Worm (Caenorhabditis elegans): Measurements from ENCODE around the gene sto-5.

The sto-5 gene

ce11 chrX:16813606-16814330 is 11.5 kb downstream of the sto-5 start, which contains the start of gene cas-1 (continued):
- TF ChIP-seq dmd-8 (GFP tag; IDR thresholded peaks at IDR 0.05): no peak
- TF ChIP-seq mes-2 (tag; optimal IDR thresholded peaks at IDR 0.05; ENCODE audit: poor library complexity, severe bottlenecking): peak; percentile 74
- TF ChIP-seq lin-38 (GFP tag; IDR thresholded peaks at IDR 0.05): peak; percentile 83
- no peak for TF ChIP-seq Y105C5A.15 (GFP tag; IDR thresholded peaks at IDR 0.05)
- TF ChIP-seq fos-1 (tag; optimal IDR thresholded peaks at IDR 0.05): no peak
- TF ChIP-seq unc-62 (GFP tag; optimal IDR thresholded peaks at IDR 0.05 in 1 of 2): no peak
- no peak for TF ChIP-seq unc-62 (tag; optimal IDR thresholded peaks at IDR 0.05)
- no peak for TF ChIP-seq zfp-2 (tag; optimal IDR thresholded peaks at IDR 0.05)
- no peak for TF ChIP-seq ztf-11 (tag; optimal IDR thresholded peaks at IDR 0.05)
- no peak for TF ChIP-seq egl-27 (tag; optimal IDR thresholded peaks at IDR 0.05)

ce11 chrX:16813148-16813547 is 12.1 kb downstream of the sto-5 start:
- no peak for TF ChIP-seq daf-12 (tag; optimal IDR thresholded peaks at IDR 0.05)
- TF ChIP-seq ZK546.5 (tag; optimal IDR thresholded peaks at IDR 0.05): no peak
- no peak for TF ChIP-seq hmg-1.1 (GFP tag; IDR thresholded peaks at IDR 0.05)
- TF ChIP-seq F10B5.3 (tag; optimal IDR thresholded peaks at IDR 0.05): no peak
- TF ChIP-seq daf-16 (GFP tag; optimal IDR thresholded peaks at IDR 0.05): no peak
- TF ChIP-seq daf-16 (tag; optimal IDR thresholded peaks at IDR 0.05): peak; percentile 87
- TF ChIP-seq lin-29 (GFP tag; IDR thresholded peaks at IDR 0.05): no peak
- no peak for TF ChIP-seq D1046.2 (GFP tag; IDR thresholded peaks at IDR 0.05)
- no peak for TF ChIP-seq aly-2 (tag; optimal IDR thresholded peaks at IDR 0.05)
- no peak for TF ChIP-seq nhr-10 (tag; optimal IDR thresholded peaks at IDR 0.05)
- no peak for TF ChIP-seq egl-43 (GFP tag; IDR thresholded peaks at IDR 0.05)
- TF ChIP-seq fos-1 (tag; optimal IDR thresholded peaks at IDR 0.05): no peak
- TF ChIP-seq vab-7 (GFP tag; IDR thresholded peaks at IDR 0.05): no peak
- no peak for TF ChIP-seq nhr-237 (tag; optimal IDR thresholded peaks at IDR 0.05)
- TF ChIP-seq zip-11 (GFP tag; IDR thresholded peaks at IDR 0.05): no peak
- no peak for TF ChIP-seq set-16 (GFP tag; IDR thresholded peaks at IDR 0.05)
- TF ChIP-seq ama-1 (optimal IDR thresholded peaks at IDR 0.05): no peak
- TF ChIP-seq T20F7.1 (GFP tag; optimal IDR thresholded peaks at IDR 0.05): no peak
- TF ChIP-seq saeg-2 (GFP tag; IDR thresholded peaks at IDR 0.05): no peak
- no peak for TF ChIP-seq unc-130 (GFP tag; optimal IDR thresholded peaks at IDR 0.05)
- peak; percentile 89 for TF ChIP-seq nhr-28 (tag; optimal IDR thresholded peaks at IDR 0.05)
- no peak for TF ChIP-seq ceh-32 (tag; optimal IDR thresholded peaks at IDR 0.05; ENCODE audit: poor library complexity)
- no peak for TF ChIP-seq nhr-25 (tag; optimal IDR thresholded peaks at IDR 0.05; ENCODE audit: borderline replicate concordance, insufficient read depth)
- no peak for TF ChIP-seq lin-1 (GFP tag; IDR thresholded peaks at IDR 0.05)
- no peak for TF ChIP-seq lin-39 (tag; optimal IDR thresholded peaks at IDR 0.05)
- TF ChIP-seq cey-2 (tag; optimal IDR thresholded peaks at IDR 0.05; ENCODE audit: borderline replicate concordance, insufficient read depth): no peak
- peak in 1 of 2 experiments; percentile 40 for TF ChIP-seq mdl-1 (tag; optimal IDR thresholded peaks at IDR 0.05)
- TF ChIP-seq snpc-1.2 (GFP tag; IDR thresholded peaks at IDR 0.05): no peak
- no peak for TF ChIP-seq spr-1 (tag; optimal IDR thresholded peaks at IDR 0.05)
- no peak for TF ChIP-seq nhr-42 (GFP tag; IDR thresholded peaks at IDR 0.05)
- TF ChIP-seq dve-1 (tag; optimal IDR thresholded peaks at IDR 0.05; ENCODE audit: insufficient read depth): peak; percentile 69
- TF ChIP-seq tra-1 (GFP tag; IDR thresholded peaks at IDR 0.05): 0 out of 2 replicates have a peak, but pooled peaks have one; percentile 23
- TF ChIP-seq jun-1 (tag; optimal IDR thresholded peaks at IDR 0.05): no peak
- peak; percentile 34 for TF ChIP-seq nhr-102 (tag; optimal IDR thresholded peaks at IDR 0.05)
- TF ChIP-seq nhr-111 (GFP tag; optimal IDR thresholded peaks at IDR 0.05): no peak
- TF ChIP-seq hlh-11 (tag; optimal IDR thresholded peaks at IDR 0.05): peak; percentile 71
- no peak for TF ChIP-seq daf-8 (GFP tag; IDR thresholded peaks at IDR 0.05)
- no peak for TF ChIP-seq mxl-2 (GFP tag; conservative IDR thresholded peaks at IDR 0.05)
- no peak for TF ChIP-seq F44E2.7 (GFP tag; IDR thresholded peaks at IDR 0.05)
- TF ChIP-seq mep-1 (tag; optimal IDR thresholded peaks at IDR 0.05): peak; percentile 52
- TF ChIP-seq ztf-11 (tag; optimal IDR thresholded peaks at IDR 0.05): no peak
- no peak for TF ChIP-seq skn-1 (tag; optimal IDR thresholded peaks at IDR 0.05)

Measured in whole organism, L4 larva.